Worm (Caenorhabditis elegans) whole organism, midembryonic: ENCODE results near the gene vab-9.

Experiments
- klf-2 ChIP-seq: fragments of 200-800 bp; sonication (Bioruptor generic); conservative IDR thresholded peaks from 2 replicates; pipeline ENCODE4 v1.3.6; 2022; ENCODE audit warnings: missing genetic modification reagents, missing genetic modification characterization, missing compliant biosample characterization
- med-1 ChIP-seq: sonication (generic microtip); optimal IDR thresholded peaks from 2 replicates; lab custom pipeline; 2017; ENCODE audit warnings: missing genetic modification characterization, mild to moderate bottlenecking, missing compliant biosample characterization, antibody characterized with exemption, missing genetic modification reagents; ENCODE audit not compliant: insufficient read depth
- ref-1 ChIP-seq: fragments of 200-800 bp; sonication (Bioruptor generic); conservative IDR thresholded peaks from 2 replicates; pipeline ENCODE4 v1.3.6; 2022; ENCODE audit warnings: missing genetic modification reagents, missing genetic modification characterization, missing compliant biosample characterization
- ztf-23 ChIP-seq: fragments of 200-800 bp; sonication (Bioruptor generic); IDR thresholded peaks from 2 replicates; pipeline ENCODE4 v1.3.6; 2022; ENCODE audit warnings: missing genetic modification reagents, missing genetic modification characterization, missing compliant biosample characterization

ce11 chrII:8670835-8671234 lies 33.3 kb upstream of the vab-9 start:
- TF ChIP-seq klf-2 (GFP tag; lab: Robert Waterston, UW) (no peak), ref-1 (no peak), med-1 (no peak), ztf-23 (GFP tag; lab: Robert Waterston, UW) (no peak)
